Worm (Caenorhabditis elegans): Measurements from ENCODE around the gene F59B1.10.

DNA sequence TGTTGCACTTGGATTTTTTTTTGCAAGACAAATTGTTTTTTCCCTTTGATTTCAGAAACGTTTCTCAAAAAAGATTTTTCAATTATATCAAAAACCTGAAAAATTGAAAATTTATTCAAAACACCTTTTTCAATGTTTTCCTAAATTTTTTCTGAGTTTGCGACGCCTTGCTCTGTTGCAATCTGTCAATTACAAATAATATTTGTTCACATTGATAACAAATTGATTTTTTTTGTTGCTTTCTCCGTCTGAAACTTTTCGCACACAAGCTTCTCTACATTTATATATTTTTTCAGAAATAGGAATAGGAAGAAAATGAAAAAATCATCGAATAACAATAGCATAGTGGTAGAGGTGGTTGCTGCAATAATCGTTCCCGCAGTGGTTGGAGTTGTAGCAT lies 20.7 kb upstream of the F59B1.10 start, which contains the start of gene Y39H10B.2:
- TF ChIP-seq bed-1 (GFP tag; IDR thresholded peaks at IDR 0.05) (no peak), ets-4 (GFP tag; optimal IDR thresholded peaks at IDR 0.05) (no peak), rpc-1 (optimal IDR thresholded peaks at IDR 0.05) (no peak), rpc-1 (tag; optimal IDR thresholded peaks at IDR 0.05) (no peak), F10E7.11 (tag; optimal IDR thresholded peaks at IDR 0.05) (no peak), unc-62 (GFP tag; optimal IDR thresholded peaks at IDR 0.05) (no peak), lin-35 (GFP tag; optimal IDR thresholded peaks at IDR 0.05) (no peak), snpc-4 (GFP tag; optimal IDR thresholded peaks at IDR 0.05) (no peak), snpc-4 (tag; optimal IDR thresholded peaks at IDR 0.05) (no peak)
